Worm (Caenorhabditis elegans) whole organism, L4 larva: Measurements from ENCODE around the gene sri-26.

ENCODE experiments used
- ZK546.5 ChIP-seq, 2 experiments: sonication (generic microtip); optimal IDR thresholded peaks; 2 replicates each; lab custom pipeline; 2017; ENCODE audit warnings: missing biosample characterization in 2 of 2, missing genetic modification characterization in 2 of 2
- ama-1 ChIP-seq: fragments of 150-350 bp; optimal IDR thresholded peaks from 2 replicates; lab custom pipeline; 2014; ENCODE audit warnings: inconsistent platforms, mixed read lengths
- ctbp-1 ChIP-seq: fragments of 200-800 bp; sonication (Bioruptor generic); IDR thresholded peaks from 2 replicates; pipeline ENCODE4 v1.3.6; 2022; ENCODE audit warnings: missing genetic modification reagents, missing genetic modification characterization, missing compliant biosample characterization
- dmd-9 ChIP-seq: fragments of 200-800 bp; sonication (Bioruptor generic); IDR thresholded peaks from 2 replicates; pipeline ENCODE4 v1.3.6; 2022; ENCODE audit warnings: missing genetic modification reagents, missing genetic modification characterization, missing compliant biosample characterization
- lin-13 ChIP-seq: fragments of 150-350 bp; optimal IDR thresholded peaks from 2 replicates; lab custom pipeline; 2014; ENCODE audit warnings: missing biosample characterization, missing genetic modification reagents, missing genetic modification characterization
- lsy-2 ChIP-seq, 2 experiments: fragments of 150-350 bp in 1 of 2; sonication (generic microtip) in 1 of 2; optimal IDR thresholded peaks; 2 replicates each; lab custom pipeline; 2014 to 2017; ENCODE audit warnings: missing biosample characterization in 2 of 2, missing genetic modification characterization in 2 of 2
- nhr-11 ChIP-seq: fragments of 150-350 bp; optimal IDR thresholded peaks from 2 replicates; lab custom pipeline; 2014; ENCODE audit warnings: missing biosample characterization, missing genetic modification characterization
- nhr-25 ChIP-seq: sonication (generic microtip); optimal IDR thresholded peaks from 2 replicates; lab custom pipeline; 2017; ENCODE audit warnings: missing genetic modification characterization, mild to moderate bottlenecking, missing compliant biosample characterization, antibody characterized with exemption, moderate library complexity, borderline replicate concordance; ENCODE audit not compliant: insufficient read depth
- pha-4 ChIP-seq, 2 experiments: fragments of 150-350 bp in 1 of 2; fragments of 200-800 bp in 1 of 2; sonication (Bioruptor generic) in 1 of 2; IDR thresholded peaks in 1 of 2; optimal IDR thresholded peaks in 1 of 2; 2 replicates each; pipeline versions ENCODE4 v1.3.6 to Lab custom; 2014 to 2022; ENCODE audit warnings: missing genetic modification characterization in 2 of 2, missing genetic modification reagents in 2 of 2, missing biosample characterization in 1 of 2, missing compliant biosample characterization in 1 of 2
- sdz-12 ChIP-seq: fragments of 200-800 bp; sonication (Bioruptor generic); optimal IDR thresholded peaks from 2 replicates; lab custom pipeline; 2018; ENCODE audit warnings: mild to moderate bottlenecking, missing genetic modification characterization, missing compliant biosample characterization
- unc-62 ChIP-seq, 3 experiments: fragments of 150-350 bp in 1 of 3; sonication (generic microtip); optimal IDR thresholded peaks in 2 of 3; peaks in 1 of 3; 1 replicate in 1 of 3; 2 replicates in 2 of 3; lab custom pipeline; 2014 to 2017; ENCODE audit warnings: missing biosample characterization in 3 of 3, missing genetic modification characterization in 3 of 3, missing genetic modification reagents in 3 of 3, missing genotype in 1 of 3

ce11 chrV:15241259-15241658 is 26.0 kb downstream of the sri-26 start, which contains the start of gene chil-12:
- TF ChIP-seq lin-13: no peak
- no peak for TF ChIP-seq pha-4 (GFP tag; IDR thresholded peaks at IDR 0.05; lab: Robert Waterston, UW)
- TF ChIP-seq pha-4 (tag; optimal IDR thresholded peaks at IDR 0.05; lab: Kevin White, UChicago): no peak
- no peak for TF ChIP-seq unc-62 (GFP tag; optimal IDR thresholded peaks at IDR 0.05 in 1 of 2; lab: Kevin White, UChicago)
- TF ChIP-seq unc-62 (tag; optimal IDR thresholded peaks at IDR 0.05; lab: Kevin White, UChicago): no peak
- no peak for TF ChIP-seq ctbp-1 (GFP tag; lab: Robert Waterston, UW)
- TF ChIP-seq nhr-25 (tag; lab: Kevin White, UChicago): no peak
- TF ChIP-seq ZK546.5 (tag; optimal IDR thresholded peaks at IDR 0.05; lab: Kevin White, UChicago): no peak
- no peak for TF ChIP-seq lsy-2 (tag; optimal IDR thresholded peaks at IDR 0.05; lab: Kevin White, UChicago)
- TF ChIP-seq ama-1: no peak
- no peak for TF ChIP-seq nhr-11 (tag; lab: Kevin White, UChicago)
- no peak for TF ChIP-seq dmd-9 (GFP tag; lab: Robert Waterston, UW)
- TF ChIP-seq sdz-12 (GFP tag; lab: Kevin White, UChicago): no peak
